Fruit fly (Drosophila melanogaster) whole organism, embryonic: ENCODE measurements around the gene red.

Source experiments
- B-H2 ChIP-seq: fragments of 200-800 bp; sonication (Bioruptor generic); optimal IDR thresholded peaks from 2 replicates; lab custom pipeline; 2018; ENCODE audit warnings: missing biosample characterization, mild to moderate bottlenecking, missing genetic modification characterization
- BtbVII ChIP-seq: fragments of 200-800 bp; sonication (Bioruptor generic); optimal IDR thresholded peaks from 3 replicates; lab custom pipeline; 2017; ENCODE audit warnings: missing biosample characterization, mild to moderate bottlenecking, missing genetic modification characterization
- CG1024 ChIP-seq: fragments of 200-800 bp; sonication (Bioruptor generic); IDR thresholded peaks from 2 replicates; pipeline ENCODE4 v1.3.6; 2022; ENCODE audit warnings: missing biosample characterization, missing genetic modification characterization
- CG10462 ChIP-seq: fragments of 200-800 bp; sonication (Bioruptor generic); optimal IDR thresholded peaks from 2 replicates; lab custom pipeline; 2016; ENCODE audit warnings: missing biosample characterization, missing genetic modification characterization
- CG10543 ChIP-seq: fragments of 200-800 bp; sonication (Bioruptor generic); optimal IDR thresholded peaks from 3 replicates; lab custom pipeline; 2017; ENCODE audit warnings: missing biosample characterization, mild to moderate bottlenecking, missing genetic modification characterization, moderate library complexity
- CG10959 ChIP-seq: fragments of 200-800 bp; sonication (Bioruptor generic); IDR thresholded peaks from 2 replicates; pipeline ENCODE4 v1.3.6; 2022; ENCODE audit warnings: missing biosample characterization, missing genetic modification characterization
- CG11093 ChIP-seq: fragments of 200-800 bp; sonication (Bioruptor generic); IDR thresholded peaks from 3 replicates; pipeline ENCODE4 v1.3.6; 2022; ENCODE audit warnings: missing biosample characterization, missing genetic modification characterization
- CG11398 ChIP-seq: fragments of 200-800 bp; sonication (Bioruptor generic); optimal IDR thresholded peaks from 2 replicates; lab custom pipeline; 2016; ENCODE audit warnings: missing biosample characterization, missing genetic modification characterization
- CG11723 ChIP-seq: fragments of 200-800 bp; sonication (Bioruptor generic); optimal IDR thresholded peaks from 2 replicates; lab custom pipeline; 2017; ENCODE audit warnings: missing biosample characterization, mild to moderate bottlenecking, missing genetic modification characterization
- CG13123 ChIP-seq: fragments of 200-800 bp; sonication (Bioruptor generic); optimal IDR thresholded peaks from 2 replicates; lab custom pipeline; 2016; ENCODE audit warnings: missing biosample characterization, missing genetic modification characterization
- CG14050 ChIP-seq: fragments of 200-800 bp; sonication (Bioruptor generic); IDR thresholded peaks from 3 replicates; pipeline ENCODE4 v1.3.6; 2022; ENCODE audit warnings: missing biosample characterization, missing genetic modification characterization
- CG1603 ChIP-seq: fragments of 200-800 bp; sonication (Bioruptor generic); optimal IDR thresholded peaks from 2 replicates; lab custom pipeline; 2019; ENCODE audit warnings: missing biosample characterization, mild to moderate bottlenecking, missing genetic modification characterization, moderate library complexity
- CG1832 ChIP-seq: fragments of 200-800 bp; sonication (Bioruptor generic); optimal IDR thresholded peaks from 2 replicates; lab custom pipeline; 2017; ENCODE audit warnings: missing biosample characterization, mild to moderate bottlenecking, missing genetic modification characterization, inconsistent platforms
- CG18764 ChIP-seq: fragments of 200-800 bp; sonication (Bioruptor generic); optimal IDR thresholded peaks from 3 replicates; lab custom pipeline; 2016; ENCODE audit warnings: missing biosample characterization, missing genetic modification characterization
- CG30403 ChIP-seq: fragments of 200-800 bp; sonication (Bioruptor generic); optimal IDR thresholded peaks from 3 replicates; lab custom pipeline; 2016; ENCODE audit warnings: missing biosample characterization, missing genetic modification characterization
- CG30431 ChIP-seq: fragments of 200-800 bp; sonication (Bioruptor generic); optimal IDR thresholded peaks from 2 replicates; lab custom pipeline; 2017; ENCODE audit warnings: missing biosample characterization, missing genetic modification characterization
- CG3281 ChIP-seq: fragments of 200-800 bp; sonication (Bioruptor generic); optimal IDR thresholded peaks from 3 replicates; lab custom pipeline; 2017; ENCODE audit warnings: missing biosample characterization, mild to moderate bottlenecking, missing genetic modification characterization
- CG34422 ChIP-seq: fragments of 200-800 bp; sonication (Bioruptor generic); IDR thresholded peaks from 3 replicates; pipeline ENCODE4 v1.3.6; 2022; ENCODE audit warnings: missing biosample characterization, missing genetic modification characterization
- CG43689 ChIP-seq: fragments of 200-800 bp; sonication (Bioruptor generic); IDR thresholded peaks from 2 replicates; pipeline ENCODE4 v1.3.6; 2022; ENCODE audit warnings: missing biosample characterization, missing genetic modification characterization
- CG4404 ChIP-seq: fragments of 200-800 bp; sonication (Bioruptor generic); IDR thresholded peaks from 2 replicates; pipeline ENCODE4 v1.3.6; 2022; ENCODE audit warnings: missing biosample characterization, missing genetic modification characterization
- CG9727 ChIP-seq: fragments of 200-800 bp; sonication (Bioruptor generic); optimal IDR thresholded peaks from 3 replicates; lab custom pipeline; 2017; ENCODE audit warnings: missing biosample characterization, mild to moderate bottlenecking, missing genetic modification characterization
- Chrac-16 ChIP-seq: fragments of 200-800 bp; sonication (Bioruptor generic); optimal IDR thresholded peaks from 3 replicates; lab custom pipeline; 2016; ENCODE audit warnings: missing biosample characterization, missing genetic modification characterization
- Dad ChIP-seq: fragments of 200-800 bp; sonication (Bioruptor generic); optimal IDR thresholded peaks from 3 replicates; lab custom pipeline; 2016; ENCODE audit warnings: missing biosample characterization, missing genetic modification characterization
- Dp ChIP-seq: fragments of 200-800 bp; sonication (Bioruptor generic); optimal IDR thresholded peaks from 2 replicates; lab custom pipeline; 2018; ENCODE audit warnings: missing biosample characterization, mild to moderate bottlenecking, missing genetic modification characterization, moderate library complexity
- Mrtf ChIP-seq: fragments of 200-800 bp; sonication (Bioruptor generic); IDR thresholded peaks from 3 replicates; pipeline ENCODE4 v1.3.6; 2022; ENCODE audit warnings: missing biosample characterization, missing genetic modification characterization
- NFAT ChIP-seq: fragments of 200-800 bp; sonication (Bioruptor generic); IDR thresholded peaks from 2 replicates; pipeline ENCODE4 v1.3.6; 2022; ENCODE audit warnings: missing biosample characterization, missing genetic modification characterization
- Pdp1 ChIP-seq, 2 experiments: fragments of 200-800 bp; sonication (Bioruptor generic); optimal IDR thresholded peaks; 3 replicates each; lab custom pipeline; 2016; ENCODE audit warnings: missing biosample characterization in 2 of 2, missing genetic modification characterization in 2 of 2, mild to moderate bottlenecking in 1 of 2, moderate library complexity in 1 of 2
- Poxn ChIP-seq: fragments of 200-800 bp; sonication (Bioruptor generic); IDR thresholded peaks from 2 replicates; pipeline ENCODE4 v1.3.6; 2022; ENCODE audit warnings: missing biosample characterization, missing genetic modification characterization
- Six4 ChIP-seq: fragments of 200-800 bp; sonication (Bioruptor generic); optimal IDR thresholded peaks from 2 replicates; lab custom pipeline; 2016; ENCODE audit warnings: missing biosample characterization, missing genetic modification characterization
- chinmo ChIP-seq: fragments of 200-800 bp; sonication (Bioruptor generic); IDR thresholded peaks from 4 replicates; pipeline ENCODE4 v1.3.6; 2022; ENCODE audit warnings: missing biosample characterization, missing genetic modification characterization; ENCODE audit not compliant: partially characterized antibody
- chn ChIP-seq: fragments of 200-800 bp; sonication (Bioruptor generic); optimal IDR thresholded peaks from 2 replicates; lab custom pipeline; 2016; ENCODE audit warnings: missing biosample characterization, missing genetic modification characterization
- ewg ChIP-seq: fragments of 200-800 bp; sonication (Bioruptor generic); optimal IDR thresholded peaks from 3 replicates; lab custom pipeline; 2017; ENCODE audit warnings: mild to moderate bottlenecking, missing biosample characterization, missing genetic modification reagents, missing genetic modification characterization
- ftz-f1 ChIP-seq: fragments of 200-800 bp; sonication (Bioruptor generic); optimal IDR thresholded peaks from 2 replicates; lab custom pipeline; 2016; ENCODE audit warnings: missing biosample characterization, missing genetic modification characterization
- gce ChIP-seq: fragments of 200-800 bp; sonication (Bioruptor generic); IDR thresholded peaks from 3 replicates; pipeline ENCODE4 v1.3.6; 2022; ENCODE audit warnings: missing biosample characterization, missing genetic modification characterization
- h ChIP-seq: fragments of >200 bp; optimal IDR thresholded peaks from 2 replicates; lab custom pipeline; 2017
- insv ChIP-seq, 2 experiments: fragments of 200-800 bp; sonication (Bioruptor generic); optimal IDR thresholded peaks; 3 replicates each; lab custom pipeline; 2016 to 2018; ENCODE audit warnings: missing biosample characterization in 2 of 2, missing genetic modification characterization in 2 of 2
- kay ChIP-seq: fragments of 200-800 bp; sonication (Bioruptor generic); optimal IDR thresholded peaks from 2 replicates; lab custom pipeline; 2016; ENCODE audit warnings: missing biosample characterization, missing genetic modification characterization
- kni ChIP-seq: fragments of 200-800 bp; sonication (Bioruptor generic); optimal IDR thresholded peaks from 3 replicates; lab custom pipeline; 2017; ENCODE audit warnings: mild to moderate bottlenecking, missing biosample characterization, missing genetic modification reagents, missing genetic modification characterization
- lilli ChIP-seq: fragments of 200-800 bp; sonication (Bioruptor generic); optimal IDR thresholded peaks from 3 replicates; lab custom pipeline; 2016; ENCODE audit warnings: missing biosample characterization, missing genetic modification characterization
- lov ChIP-seq, 2 experiments: fragments of 200-800 bp in 1 of 2; fragments of >200 bp in 1 of 2; sonication (Bioruptor generic) in 1 of 2; IDR thresholded peaks in 1 of 2; optimal IDR thresholded peaks in 1 of 2; 2 replicates in 1 of 2; 3 replicates in 1 of 2; pipeline versions ENCODE4 v1.3.6 to Lab custom; 2017 to 2022; ENCODE audit warnings: missing biosample characterization in 1 of 2, missing genetic modification characterization in 1 of 2
- peb ChIP-seq: fragments of 200-800 bp; sonication (Bioruptor generic); IDR thresholded peaks from 2 replicates; pipeline ENCODE4 v1.3.6; 2022; ENCODE audit warnings: missing biosample characterization, missing genetic modification characterization
- pho ChIP-seq: fragments of 200-800 bp; sonication (Bioruptor generic); optimal IDR thresholded peaks from 2 replicates; lab custom pipeline; 2016; ENCODE audit warnings: missing biosample characterization, missing genetic modification characterization
- ro ChIP-seq: fragments of 200-800 bp; sonication (Bioruptor generic); IDR thresholded peaks from 2 replicates; pipeline ENCODE4 v1.3.6; 2022; ENCODE audit warnings: missing biosample characterization, missing genetic modification characterization
- shn ChIP-seq: fragments of 200-800 bp; sonication (Bioruptor generic); optimal IDR thresholded peaks from 3 replicates; lab custom pipeline; 2016; ENCODE audit warnings: missing biosample characterization, missing genetic modification characterization
- sqz ChIP-seq: fragments of 200-800 bp; sonication (Bioruptor generic); optimal IDR thresholded peaks from 3 replicates; lab custom pipeline; 2018; ENCODE audit warnings: missing biosample characterization, mild to moderate bottlenecking, missing genetic modification characterization
- tin ChIP-seq: fragments of 200-800 bp; sonication (Bioruptor generic); optimal IDR thresholded peaks from 3 replicates; lab custom pipeline; 2016; ENCODE audit warnings: missing biosample characterization, missing genetic modification characterization
- usp ChIP-seq: fragments of >200 bp; optimal IDR thresholded peaks from 2 replicates; lab custom pipeline; 2017; ENCODE audit warnings: missing biosample characterization, missing genetic modification characterization
- vnd ChIP-seq: fragments of 200-800 bp; sonication (Bioruptor generic); IDR thresholded peaks from 3 replicates; pipeline ENCODE4 v1.3.6; 2022; ENCODE audit warnings: missing biosample characterization, missing genetic modification characterization; ENCODE audit not compliant: partially characterized antibody
- zen2 ChIP-seq: fragments of 200-800 bp; sonication (Bioruptor generic); IDR thresholded peaks from 3 replicates; pipeline ENCODE4 v1.3.6; 2022; ENCODE audit warnings: missing biosample characterization, missing genetic modification characterization; ENCODE audit not compliant: partially characterized antibody
- zfh1 ChIP-seq: fragments of 200-800 bp; sonication (Bioruptor generic); IDR thresholded peaks from 3 replicates; pipeline ENCODE4 v1.3.6; 2022; ENCODE audit warnings: missing biosample characterization, missing genetic modification characterization

The red gene

dm6 chr3R:14277894-14278522 lies 10.9 kb upstream of the red start (continued):
- TF ChIP-seq CG1832 (GFP tag; lab: Kevin White, UChicago), result peak; percentile 2
- TF ChIP-seq Mrtf (GFP tag; lab: Robert Waterston, UW), result peak; percentile 66; the same call in 2 of the 3 replicates
- no peak for TF ChIP-seq Poxn
- peak in 1 of 2 experiments; percentile 41 for TF ChIP-seq Pdp1 (GFP tag; optimal IDR thresholded peaks at IDR 0.05; lab: Kevin White, UChicago)
- peak; percentile 48 for TF ChIP-seq Six4
- TF ChIP-seq h, result no peak
- TF ChIP-seq CG1024 (GFP tag; lab: Robert Waterston, UW), result peak; percentile 70; the same call in 1 of the 2 replicates
- TF ChIP-seq lilli (GFP tag; lab: Kevin White, UChicago), result no peak
- TF ChIP-seq chn (GFP tag; lab: Kevin White, UChicago), result peak; percentile 56
- peak; percentile 80 for TF ChIP-seq CG14050 (GFP tag; lab: Robert Waterston, UW)
- TF ChIP-seq usp (GFP tag; lab: Kevin White, UChicago), result no peak
- TF ChIP-seq NFAT, result peak; percentile 40; the same call in 1 of the 2 replicates
- TF ChIP-seq Chrac-16, result peak; percentile 75
- peak; percentile 72 for TF ChIP-seq CG10462 (GFP tag; lab: Kevin White, UChicago)
- peak; percentile 36 for TF ChIP-seq CG10543 (GFP tag; lab: Kevin White, UChicago)
- no peak for TF ChIP-seq kni (GFP tag; lab: Kevin White, UChicago)
- TF ChIP-seq insv (GFP tag; optimal IDR thresholded peaks at IDR 0.05; lab: Kevin White, UChicago), result no peak
- TF ChIP-seq BtbVII (GFP tag; lab: Kevin White, UChicago), result peak; percentile 50
- TF ChIP-seq CG11093 (GFP tag; lab: Robert Waterston, UW), result peak; percentile 77
- TF ChIP-seq zen2 (GFP tag; lab: Robert Waterston, UW), result no peak
- peak; percentile 97 for TF ChIP-seq CG9727 (GFP tag; lab: Kevin White, UChicago)
- peak; percentile 74 for TF ChIP-seq tin
- peak; percentile 9 for TF ChIP-seq pho
- no peak for TF ChIP-seq shn (GFP tag; lab: Kevin White, UChicago)
- TF ChIP-seq lov (optimal IDR thresholded peaks at IDR 0.05; lab: Kevin White, UChicago), result no peak
- TF ChIP-seq lov (GFP tag; IDR thresholded peaks at IDR 0.05; lab: Robert Waterston, UW), result peak; percentile 64; the same call in 1 of the 3 replicates
- no peak for TF ChIP-seq CG3281 (GFP tag; lab: Kevin White, UChicago)
- TF ChIP-seq CG30403 (GFP tag; lab: Kevin White, UChicago), result peak; percentile 77
- no peak for TF ChIP-seq CG11723 (GFP tag; lab: Kevin White, UChicago)
- peak; percentile 59 for TF ChIP-seq kay (GFP tag; lab: Kevin White, UChicago)
- no peak for TF ChIP-seq CG13123 (GFP tag; lab: Kevin White, UChicago)
- peak; percentile 22 for TF ChIP-seq B-H2 (GFP tag; lab: Kevin White, UChicago)
- TF ChIP-seq CG30431, result peak; percentile 60
- peak; percentile 37; the same call in 1 of the 2 replicates for TF ChIP-seq CG43689 (GFP tag; lab: Robert Waterston, UW)
- no peak for TF ChIP-seq chinmo
- TF ChIP-seq CG18764 (GFP tag; lab: Kevin White, UChicago), result peak; percentile 19
- no peak for TF ChIP-seq sqz (GFP tag; lab: Kevin White, UChicago)
- no peak; the same call in 1 of the 2 replicates for TF ChIP-seq peb (GFP tag; lab: Robert Waterston, UW)
- no peak for TF ChIP-seq Dp (GFP tag; lab: Kevin White, UChicago)
- peak; percentile 83 for TF ChIP-seq CG10959 (GFP tag; lab: Robert Waterston, UW)
- peak; percentile 20 for TF ChIP-seq Dad (GFP tag; lab: Kevin White, UChicago)
- TF ChIP-seq gce (GFP tag; lab: Robert Waterston, UW), result peak; percentile 72; the same call in 2 of the 3 replicates
- TF ChIP-seq ftz-f1 (GFP tag; lab: Kevin White, UChicago), result no peak
- TF ChIP-seq vnd (GFP tag; lab: Robert Waterston, UW), result no peak
- no peak for TF ChIP-seq CG1603
- TF ChIP-seq ro (GFP tag; lab: Robert Waterston, UW), result 0 out of 2 replicates have a peak, but pooled peaks have one; percentile 12
- TF ChIP-seq zfh1 (GFP tag; lab: Robert Waterston, UW), result peak; percentile 90
- peak; percentile 93 for TF ChIP-seq CG4404 (GFP tag; lab: Robert Waterston, UW)
- TF ChIP-seq ewg (GFP tag; lab: Kevin White, UChicago), result peak; percentile 53
- TF ChIP-seq CG34422 (GFP tag; lab: Robert Waterston, UW), result peak; percentile 74; the same call in 2 of the 3 replicates
- TF ChIP-seq CG11398 (GFP tag; lab: Kevin White, UChicago), result no peak
